Fruit fly (Drosophila melanogaster) whole organism, embryonic: Measurements from ENCODE around the gene Gale.

Experiments
- Asciz ChIP-seq: fragments of 200-800 bp; sonication (Bioruptor generic); optimal IDR thresholded peaks from 2 replicates; lab custom pipeline; 2017; ENCODE audit warnings: missing biosample characterization, mild to moderate bottlenecking, missing genetic modification characterization, missing genetic modification reagents
- Atf-2 ChIP-seq: fragments of 200-800 bp; sonication (Bioruptor generic); optimal IDR thresholded peaks from 2 replicates; lab custom pipeline; 2016; ENCODE audit warnings: missing biosample characterization, missing genetic modification characterization
- Atf3 ChIP-seq: fragments of 200-800 bp; sonication (Bioruptor generic); optimal IDR thresholded peaks from 3 replicates; lab custom pipeline; 2016; ENCODE audit warnings: missing biosample characterization, missing genetic modification characterization
- B-H2 ChIP-seq: fragments of 200-800 bp; sonication (Bioruptor generic); optimal IDR thresholded peaks from 2 replicates; lab custom pipeline; 2018; ENCODE audit warnings: missing biosample characterization, mild to moderate bottlenecking, missing genetic modification characterization
- CG11398 ChIP-seq: fragments of 200-800 bp; sonication (Bioruptor generic); optimal IDR thresholded peaks from 2 replicates; lab custom pipeline; 2016; ENCODE audit warnings: missing biosample characterization, missing genetic modification characterization
- CG12071 ChIP-seq: fragments of 200-800 bp; sonication (Bioruptor generic); optimal IDR thresholded peaks from 3 replicates; lab custom pipeline; 2018; ENCODE audit warnings: missing biosample characterization, mild to moderate bottlenecking, missing genetic modification characterization
- CG12104 ChIP-seq: fragments of 200-800 bp; sonication (Bioruptor generic); optimal IDR thresholded peaks from 3 replicates; lab custom pipeline; 2016; ENCODE audit warnings: missing biosample characterization, missing genetic modification characterization
- CG13894 ChIP-seq: fragments of 200-800 bp; sonication (Bioruptor generic); optimal IDR thresholded peaks from 3 replicates; lab custom pipeline; 2018; ENCODE audit warnings: missing biosample characterization, mild to moderate bottlenecking, missing genetic modification characterization, moderate library complexity
- CG17328 ChIP-seq: fragments of 200-800 bp; sonication (Bioruptor generic); IDR thresholded peaks from 2 replicates; pipeline ENCODE4 v1.3.6; 2022; ENCODE audit warnings: missing biosample characterization, missing genetic modification characterization
- CG17802 ChIP-seq: fragments of 200-800 bp; sonication (Bioruptor generic); optimal IDR thresholded peaks from 2 replicates; lab custom pipeline; 2018; ENCODE audit warnings: missing biosample characterization, mild to moderate bottlenecking, missing genetic modification characterization, moderate library complexity
- CG18262 ChIP-seq: fragments of 200-800 bp; optimal IDR thresholded peaks from 3 replicates; lab custom pipeline; 2019; ENCODE audit warnings: missing biosample characterization, mild to moderate bottlenecking, missing genetic modification characterization, moderate library complexity
- CG5245 ChIP-seq: fragments of 200-800 bp; sonication (Bioruptor generic); optimal IDR thresholded peaks from 3 replicates; lab custom pipeline; 2016; ENCODE audit warnings: missing biosample characterization, missing genetic modification characterization
- CG7987 ChIP-seq: fragments of 200-800 bp; sonication (Bioruptor generic); optimal IDR thresholded peaks from 2 replicates; lab custom pipeline; 2018; ENCODE audit warnings: missing biosample characterization, mild to moderate bottlenecking, missing genetic modification characterization, moderate library complexity
- CG8388 ChIP-seq: fragments of 200-800 bp; sonication (Bioruptor generic); optimal IDR thresholded peaks from 2 replicates; lab custom pipeline; 2019; ENCODE audit warnings: missing biosample characterization, mild to moderate bottlenecking, missing genetic modification characterization, moderate library complexity
- CG8765 ChIP-seq: fragments of 200-800 bp; sonication (Bioruptor generic); IDR thresholded peaks from 2 replicates; pipeline ENCODE4 v1.3.6; 2022; ENCODE audit warnings: missing biosample characterization, missing genetic modification characterization
- CG8924 ChIP-seq: fragments of 200-800 bp; optimal IDR thresholded peaks from 3 replicates; lab custom pipeline; 2019; ENCODE audit warnings: missing biosample characterization, mild to moderate bottlenecking, missing genetic modification characterization, moderate library complexity
- CG9797 ChIP-seq: fragments of 200-800 bp; sonication (Bioruptor generic); optimal IDR thresholded peaks from 3 replicates; lab custom pipeline; 2018; ENCODE audit warnings: missing biosample characterization, mild to moderate bottlenecking, missing genetic modification characterization
- CG9817 ChIP-seq: fragments of 200-800 bp; sonication (Bioruptor generic); optimal IDR thresholded peaks from 2 replicates; lab custom pipeline; 2018; ENCODE audit warnings: missing biosample characterization, mild to moderate bottlenecking, missing genetic modification characterization, moderate library complexity
- CG9876 ChIP-seq: fragments of 200-800 bp; sonication (Bioruptor generic); optimal IDR thresholded peaks from 2 replicates; lab custom pipeline; 2016; ENCODE audit warnings: missing biosample characterization, missing genetic modification characterization
- D19A ChIP-seq: fragments of 200-800 bp; optimal IDR thresholded peaks from 3 replicates; lab custom pipeline; 2019; ENCODE audit warnings: missing biosample characterization, mild to moderate bottlenecking, missing genetic modification characterization, moderate library complexity
- Eip74EF ChIP-seq, 2 experiments: fragments of 200-800 bp in 1 of 2; fragments of >200 bp in 1 of 2; sonication (Bioruptor generic) in 1 of 2; optimal IDR thresholded peaks; 2 replicates each; lab custom pipeline; 2017 to 2019; ENCODE audit warnings: missing biosample characterization in 2 of 2, missing genetic modification characterization in 2 of 2, mild to moderate bottlenecking in 1 of 2, moderate library complexity in 1 of 2
- Jarid2 ChIP-seq: fragments of 200-800 bp; sonication (Bioruptor generic); optimal IDR thresholded peaks from 3 replicates; lab custom pipeline; 2017; ENCODE audit warnings: mild to moderate bottlenecking, missing biosample characterization, missing genetic modification reagents, missing genetic modification characterization
- MESR4 ChIP-seq: fragments of 200-800 bp; sonication (Bioruptor generic); optimal IDR thresholded peaks from 2 replicates; lab custom pipeline; 2018; ENCODE audit warnings: missing biosample characterization, mild to moderate bottlenecking, missing genetic modification characterization, moderate library complexity
- Nf-YA ChIP-seq: fragments of 200-800 bp; sonication (Bioruptor generic); IDR thresholded peaks from 2 replicates; pipeline ENCODE4 v1.3.6; 2022; ENCODE audit warnings: missing biosample characterization, missing genetic modification characterization
- Nf-YC ChIP-seq: fragments of 200-800 bp; optimal IDR thresholded peaks from 3 replicates; lab custom pipeline; 2019; ENCODE audit warnings: missing biosample characterization, mild to moderate bottlenecking, missing genetic modification characterization, moderate library complexity
- Side ChIP-seq: fragments of 200-800 bp; sonication (Bioruptor generic); optimal IDR thresholded peaks from 2 replicates; lab custom pipeline; 2016; ENCODE audit warnings: missing biosample characterization, missing genetic modification characterization
- Xrp1 ChIP-seq: fragments of 200-800 bp; sonication (Bioruptor generic); IDR thresholded peaks from 2 replicates; pipeline ENCODE4 v1.3.6; 2022; ENCODE audit warnings: missing biosample characterization, missing genetic modification characterization
- ab ChIP-seq: fragments of 200-800 bp; sonication (Bioruptor generic); optimal IDR thresholded peaks from 2 replicates; lab custom pipeline; 2016; ENCODE audit warnings: missing biosample characterization, missing genetic modification characterization
- btn ChIP-seq: fragments of 200-800 bp; sonication (Bioruptor generic); optimal IDR thresholded peaks from 2 replicates; lab custom pipeline; 2016; ENCODE audit warnings: missing biosample characterization, missing genetic modification characterization
- crc ChIP-seq: fragments of 200-800 bp; sonication (Bioruptor generic); optimal IDR thresholded peaks from 2 replicates; lab custom pipeline; 2016; ENCODE audit warnings: missing biosample characterization, missing genetic modification characterization
- eve ChIP-seq, 2 experiments: fragments of >200 bp; optimal IDR thresholded peaks; 2 replicates each; lab custom pipeline; 2017; ENCODE audit warnings: missing biosample characterization in 2 of 2, missing genetic modification characterization in 2 of 2
- fd96Cb ChIP-seq: fragments of 200-800 bp; sonication (Bioruptor generic); optimal IDR thresholded peaks from 2 replicates; lab custom pipeline; 2018; ENCODE audit warnings: missing biosample characterization, mild to moderate bottlenecking, missing genetic modification characterization, moderate library complexity
- ftz-f1 ChIP-seq: fragments of 200-800 bp; sonication (Bioruptor generic); optimal IDR thresholded peaks from 2 replicates; lab custom pipeline; 2016; ENCODE audit warnings: missing biosample characterization, missing genetic modification characterization
- gcm ChIP-seq: fragments of 200-800 bp; sonication (Bioruptor generic); optimal IDR thresholded peaks from 2 replicates; lab custom pipeline; 2019; ENCODE audit warnings: missing biosample characterization, mild to moderate bottlenecking, missing genetic modification characterization, moderate library complexity
- gsb ChIP-seq: fragments of 200-800 bp; sonication (Bioruptor generic); IDR thresholded peaks from 2 replicates; pipeline ENCODE4 v1.3.6; 2022; ENCODE audit warnings: missing biosample characterization, missing genetic modification characterization
- knrl ChIP-seq: fragments of 200-800 bp; sonication (Bioruptor generic); IDR thresholded peaks from 3 replicates; pipeline ENCODE4 v1.3.6; 2022; ENCODE audit warnings: missing biosample characterization, missing genetic modification characterization; ENCODE audit not compliant: partially characterized antibody
- mld ChIP-seq: fragments of 200-800 bp; sonication (Bioruptor generic); IDR thresholded peaks from 3 replicates; pipeline ENCODE4 v1.3.6; 2022; ENCODE audit warnings: missing biosample characterization, missing genetic modification characterization; ENCODE audit not compliant: partially characterized antibody
- nau ChIP-seq: fragments of 200-800 bp; sonication (Bioruptor generic); optimal IDR thresholded peaks from 3 replicates; lab custom pipeline; 2017; ENCODE audit warnings: missing biosample characterization, mild to moderate bottlenecking, missing genetic modification characterization, missing genetic modification reagents
- p53 ChIP-seq: fragments of 200-800 bp; sonication (Bioruptor generic); optimal IDR thresholded peaks from 2 replicates; lab custom pipeline; 2016; ENCODE audit warnings: missing biosample characterization, missing genetic modification characterization
- peb ChIP-seq: fragments of 200-800 bp; sonication (Bioruptor generic); IDR thresholded peaks from 2 replicates; pipeline ENCODE4 v1.3.6; 2022; ENCODE audit warnings: missing biosample characterization, missing genetic modification characterization
- pfk ChIP-seq: fragments of 200-800 bp; sonication (Bioruptor generic); optimal IDR thresholded peaks from 2 replicates; lab custom pipeline; 2018; ENCODE audit warnings: missing biosample characterization, mild to moderate bottlenecking, missing genetic modification characterization, moderate library complexity
- pita ChIP-seq: fragments of 200-800 bp; sonication (Bioruptor generic); optimal IDR thresholded peaks from 2 replicates; lab custom pipeline; 2017; ENCODE audit warnings: missing biosample characterization, mild to moderate bottlenecking, missing genetic modification characterization
- seq ChIP-seq: fragments of 200-800 bp; sonication (Bioruptor generic); IDR thresholded peaks from 2 replicates; pipeline ENCODE4 v1.3.6; 2022; ENCODE audit warnings: missing biosample characterization, missing genetic modification characterization
- sqz ChIP-seq: fragments of 200-800 bp; sonication (Bioruptor generic); optimal IDR thresholded peaks from 3 replicates; lab custom pipeline; 2018; ENCODE audit warnings: missing biosample characterization, mild to moderate bottlenecking, missing genetic modification characterization
- unc-4 ChIP-seq: fragments of 200-800 bp; sonication (Bioruptor generic); IDR thresholded peaks from 2 replicates; pipeline ENCODE4 v1.3.6; 2022; ENCODE audit warnings: missing biosample characterization, missing genetic modification characterization; ENCODE audit not compliant: partially characterized antibody
- vnd ChIP-seq: fragments of 200-800 bp; sonication (Bioruptor generic); IDR thresholded peaks from 3 replicates; pipeline ENCODE4 v1.3.6; 2022; ENCODE audit warnings: missing biosample characterization, missing genetic modification characterization; ENCODE audit not compliant: partially characterized antibody
- zfh2 ChIP-seq: fragments of 200-800 bp; sonication (Bioruptor generic); optimal IDR thresholded peaks from 2 replicates; lab custom pipeline; 2016; ENCODE audit warnings: missing biosample characterization, missing genetic modification characterization

Gale gene

dm6 chr3L:611639-612611 is 36.4 kb upstream of the Gale start (continued):
- peak; percentile 42 for TF ChIP-seq Side (GFP tag; lab: Kevin White, UChicago)
- peak; percentile 34 for TF ChIP-seq Asciz (GFP tag; lab: Kevin White, UChicago)
- no peak for TF ChIP-seq pita
- peak; percentile 79 for TF ChIP-seq B-H2 (GFP tag; lab: Kevin White, UChicago)
- TF ChIP-seq CG18262, result peak; percentile 64
- peak; percentile 28 for TF ChIP-seq p53 (GFP tag; lab: Kevin White, UChicago)
- peak in 1 of 2 experiments; percentile 9 for TF ChIP-seq Eip74EF (GFP tag; optimal IDR thresholded peaks at IDR 0.05; lab: Kevin White, UChicago)
- no peak for TF ChIP-seq knrl (GFP tag; lab: Robert Waterston, UW)
- peak in 1 of 2 experiments; percentile 29 for TF ChIP-seq eve (GFP tag; optimal IDR thresholded peaks at IDR 0.05; lab: Kevin White, UChicago)
- peak; percentile 24 for TF ChIP-seq pfk (GFP tag; lab: Kevin White, UChicago)
- peak; percentile 40; the same call in 1 of the 2 replicates for TF ChIP-seq peb (GFP tag; lab: Robert Waterston, UW)
- peak; percentile 38 for TF ChIP-seq gcm
- TF ChIP-seq crc (GFP tag; lab: Kevin White, UChicago), result peak; percentile 3
- TF ChIP-seq MESR4, result peak; percentile 8
- TF ChIP-seq D19A, result peak; percentile 42
- TF ChIP-seq vnd (GFP tag; lab: Robert Waterston, UW), result no peak
- TF ChIP-seq Xrp1, result peak; percentile 51; the same call in 1 of the 2 replicates
- peak; percentile 66 for TF ChIP-seq CG8924 (tag; lab: Kevin White, UChicago)
- TF ChIP-seq CG17328, result peak; percentile 74
- peak; percentile 75 for TF ChIP-seq CG9817 (tag; lab: Kevin White, UChicago)
- peak; percentile 29 for TF ChIP-seq fd96Cb (tag; lab: Kevin White, UChicago)
- TF ChIP-seq CG7987 (GFP tag; lab: Kevin White, UChicago), result peak; percentile 71
- TF ChIP-seq ab (GFP tag; lab: Kevin White, UChicago), result no peak
- no peak for TF ChIP-seq unc-4 (GFP tag; lab: Robert Waterston, UW)
- peak; percentile 68 for TF ChIP-seq Nf-YA (GFP tag; lab: Robert Waterston, UW)
- peak; percentile 16 for TF ChIP-seq CG8388
- TF ChIP-seq btn (GFP tag; lab: Kevin White, UChicago), result no peak
- peak; percentile 70 for TF ChIP-seq Nf-YC
- no peak for TF ChIP-seq Atf3
- peak; percentile 62 for TF ChIP-seq Jarid2
- TF ChIP-seq seq (GFP tag; lab: Robert Waterston, UW), result peak; percentile 83
- no peak for TF ChIP-seq CG9876
- no peak for TF ChIP-seq CG9797 (GFP tag; lab: Kevin White, UChicago)
- peak; percentile 76 for TF ChIP-seq gsb (GFP tag; lab: Robert Waterston, UW)
- no peak for TF ChIP-seq CG5245 (GFP tag; lab: Kevin White, UChicago)
- no peak for TF ChIP-seq mld (GFP tag; lab: Robert Waterston, UW)
- TF ChIP-seq ftz-f1, result peak; percentile 33
- peak; percentile 60 for TF ChIP-seq CG12104 (GFP tag; lab: Kevin White, UChicago)
- TF ChIP-seq Atf-2 (GFP tag; lab: Kevin White, UChicago), result peak; percentile 16
- peak; percentile 39 for TF ChIP-seq CG13894
- TF ChIP-seq CG12071 (GFP tag; lab: Kevin White, UChicago), result peak; percentile 81
- no peak for TF ChIP-seq CG17802
- TF ChIP-seq sqz (GFP tag; lab: Kevin White, UChicago), result peak; percentile 56
- TF ChIP-seq CG11398, result peak; percentile 41
- TF ChIP-seq nau (GFP tag; lab: Kevin White, UChicago), result peak; percentile 52
- no peak for TF ChIP-seq CG8765
- TF ChIP-seq zfh2 (GFP tag; lab: Kevin White, UChicago), result peak; percentile 74
